Worm (Caenorhabditis elegans) whole organism, L2 larva: Measurements from ENCODE around the gene nhr-202.

ENCODE experiments used
- C34F6.9 ChIP-seq: fragments of 150-350 bp; optimal IDR thresholded peaks from 2 replicates; lab custom pipeline; 2014; ENCODE audit warnings: missing biosample characterization, missing genetic modification characterization
- F13H6.1 ChIP-seq: sonication (generic microtip); optimal IDR thresholded peaks from 2 replicates; lab custom pipeline; 2016; ENCODE audit warnings: missing genetic modification characterization, missing compliant biosample characterization
- R02D3.7 ChIP-seq: fragments of 150-350 bp; optimal IDR thresholded peaks from 2 replicates; lab custom pipeline; 2014; ENCODE audit warnings: missing biosample characterization, missing genetic modification characterization
- ZK546.5 ChIP-seq: sonication (generic microtip); optimal IDR thresholded peaks from 2 replicates; lab custom pipeline; 2017; ENCODE audit warnings: missing biosample characterization, missing genetic modification characterization
- ama-1 ChIP-seq: fragments of 150-350 bp; optimal IDR thresholded peaks from 2 replicates; lab custom pipeline; 2018; ENCODE audit warnings: inconsistent platforms
- ceh-82 ChIP-seq: fragments of 150-350 bp; optimal IDR thresholded peaks from 2 replicates; lab custom pipeline; 2014; ENCODE audit warnings: missing biosample characterization, missing genetic modification characterization
- dmd-4 ChIP-seq: sonication (generic microtip); optimal IDR thresholded peaks from 2 replicates; lab custom pipeline; 2017; ENCODE audit warnings: missing biosample characterization, missing genetic modification characterization
- egl-27 ChIP-seq: sonication (generic microtip); optimal IDR thresholded peaks from 3 replicates; lab custom pipeline; 2017; ENCODE audit warnings: missing biosample characterization, missing genetic modification reagents, missing genetic modification characterization
- elt-1 ChIP-seq: fragments of 150-350 bp; optimal IDR thresholded peaks from 2 replicates; lab custom pipeline; 2014; ENCODE audit warnings: missing biosample characterization, missing genetic modification characterization
- elt-3 ChIP-seq: sonication (generic microtip); optimal IDR thresholded peaks from 2 replicates; lab custom pipeline; 2017; ENCODE audit warnings: missing biosample characterization, missing genetic modification characterization
- fos-1 ChIP-seq: fragments of 150-350 bp; optimal IDR thresholded peaks from 2 replicates; lab custom pipeline; 2014; ENCODE audit warnings: missing biosample characterization, missing genetic modification characterization
- gmeb-1 ChIP-seq: fragments of 150-350 bp; optimal IDR thresholded peaks from 2 replicates; lab custom pipeline; 2014; ENCODE audit warnings: missing biosample characterization, missing genetic modification characterization
- lin-39 ChIP-seq: fragments of 150-350 bp; optimal IDR thresholded peaks from 2 replicates; lab custom pipeline; 2014; ENCODE audit warnings: missing biosample characterization, missing genetic modification reagents, missing genetic modification characterization
- lsy-2 ChIP-seq, 2 experiments: fragments of 150-350 bp in 1 of 2; sonication (generic microtip) in 1 of 2; optimal IDR thresholded peaks; 2 replicates each; lab custom pipeline; 2014 to 2017; ENCODE audit warnings: missing biosample characterization in 2 of 2, missing genetic modification characterization in 2 of 2
- mab-5 ChIP-seq: fragments of 150-350 bp; optimal IDR thresholded peaks from 2 replicates; lab custom pipeline; 2014; ENCODE audit warnings: missing biosample characterization, missing genetic modification characterization
- mbf-1 ChIP-seq: sonication (generic microtip); optimal IDR thresholded peaks from 2 replicates; lab custom pipeline; 2017; ENCODE audit warnings: missing biosample characterization, missing genetic modification characterization
- nhr-10 ChIP-seq: sonication (generic microtip); optimal IDR thresholded peaks from 2 replicates; lab custom pipeline; 2017; ENCODE audit warnings: missing biosample characterization, missing genetic modification characterization
- nhr-11 ChIP-seq: fragments of 150-350 bp; optimal IDR thresholded peaks from 2 replicates; lab custom pipeline; 2014; ENCODE audit warnings: missing biosample characterization, missing genetic modification characterization
- nhr-12 ChIP-seq: fragments of 150-350 bp; optimal IDR thresholded peaks from 2 replicates; lab custom pipeline; 2014; ENCODE audit warnings: missing biosample characterization, missing genetic modification characterization
- nhr-129 ChIP-seq: fragments of 150-350 bp; optimal IDR thresholded peaks from 2 replicates; lab custom pipeline; 2014; ENCODE audit warnings: missing biosample characterization, missing genetic modification characterization
- nhr-21 ChIP-seq: fragments of 150-350 bp; optimal IDR thresholded peaks from 2 replicates; lab custom pipeline; 2014; ENCODE audit warnings: missing biosample characterization, missing genetic modification characterization
- nhr-237 ChIP-seq: fragments of 150-350 bp; optimal IDR thresholded peaks from 2 replicates; lab custom pipeline; 2014; ENCODE audit warnings: missing biosample characterization, missing genetic modification characterization
- nhr-25 ChIP-seq: fragments of 150-350 bp; sonication (generic microtip); optimal IDR thresholded peaks from 3 replicates; lab custom pipeline; 2014; ENCODE audit warnings: missing biosample characterization, missing genetic modification characterization
- nhr-77 ChIP-seq: fragments of 150-350 bp; optimal IDR thresholded peaks from 2 replicates; lab custom pipeline; 2014; ENCODE audit warnings: missing biosample characterization, missing genetic modification characterization
- skn-1 ChIP-seq: sonication (generic microtip); optimal IDR thresholded peaks from 2 replicates; lab custom pipeline; 2017; ENCODE audit warnings: missing biosample characterization, missing genetic modification characterization
- sma-3 ChIP-seq: sonication (generic microtip); optimal IDR thresholded peaks from 2 replicates; lab custom pipeline; 2016; ENCODE audit warnings: missing genetic modification reagents, missing genetic modification characterization, missing compliant biosample characterization
- sma-9 ChIP-seq, 2 experiments: fragments of 150-350 bp in 1 of 2; sonication (generic microtip) in 1 of 2; optimal IDR thresholded peaks; 2 replicates each; lab custom pipeline; 2014 to 2016; ENCODE audit warnings: missing genetic modification characterization in 2 of 2, mild to moderate bottlenecking in 1 of 2, missing biosample characterization in 1 of 2, missing compliant biosample characterization in 1 of 2, missing genetic modification reagents in 1 of 2, moderate library complexity in 1 of 2
- unc-39 ChIP-seq: fragments of 150-350 bp; optimal IDR thresholded peaks from 2 replicates; lab custom pipeline; 2014; ENCODE audit warnings: missing biosample characterization, missing genetic modification characterization
- unc-55 ChIP-seq: fragments of 150-350 bp; sonication (generic microtip); optimal IDR thresholded peaks from 3 replicates; lab custom pipeline; 2014; ENCODE audit warnings: missing biosample characterization, missing genetic modification reagents, missing genetic modification characterization
- zag-1 ChIP-seq: fragments of 150-350 bp; optimal IDR thresholded peaks from 2 replicates; lab custom pipeline; 2014; ENCODE audit warnings: missing biosample characterization, missing genetic modification characterization

Gene nhr-202

ce11 chrV:479046-479445 is 16.7 kb downstream of the nhr-202 start:
- TF ChIP-seq nhr-77 (tag; lab: Kevin White, UChicago) (no peak), ama-1 (lab: Kevin White, UChicago) (no peak), C34F6.9 (tag; lab: Kevin White, UChicago) (no peak), nhr-11 (no peak), R02D3.7 (tag; lab: Kevin White, UChicago) (no peak), nhr-10 (tag; lab: Kevin White, UChicago) (no peak), elt-3 (tag; lab: Kevin White, UChicago) (no peak), nhr-12 (tag; lab: Kevin White, UChicago) (no peak), zag-1 (tag; lab: Kevin White, UChicago) (no peak), F13H6.1 (tag; lab: Kevin White, UChicago) (no peak), dmd-4 (no peak), nhr-25 (tag; lab: Kevin White, UChicago) (no peak), lsy-2 (tag; optimal IDR thresholded peaks at IDR 0.05; lab: Kevin White, UChicago) (no peak), nhr-129 (tag; lab: Kevin White, UChicago) (no peak), ZK546.5 (tag; lab: Kevin White, UChicago) (no peak)
- TF ChIP-seq, all 48 proteins: peak for 0

ce11 chrV:482860-483259 is 20.5 kb downstream of the nhr-202 start:
- TF ChIP-seq nhr-21 (tag; lab: Kevin White, UChicago) (no peak), egl-27 (no peak), mab-5 (tag; lab: Kevin White, UChicago) (no peak), nhr-129 (tag; lab: Kevin White, UChicago) (no peak), ceh-82 (tag; lab: Kevin White, UChicago) (no peak), nhr-11 (no peak), elt-1 (tag; lab: Kevin White, UChicago) (no peak)

DNA sequence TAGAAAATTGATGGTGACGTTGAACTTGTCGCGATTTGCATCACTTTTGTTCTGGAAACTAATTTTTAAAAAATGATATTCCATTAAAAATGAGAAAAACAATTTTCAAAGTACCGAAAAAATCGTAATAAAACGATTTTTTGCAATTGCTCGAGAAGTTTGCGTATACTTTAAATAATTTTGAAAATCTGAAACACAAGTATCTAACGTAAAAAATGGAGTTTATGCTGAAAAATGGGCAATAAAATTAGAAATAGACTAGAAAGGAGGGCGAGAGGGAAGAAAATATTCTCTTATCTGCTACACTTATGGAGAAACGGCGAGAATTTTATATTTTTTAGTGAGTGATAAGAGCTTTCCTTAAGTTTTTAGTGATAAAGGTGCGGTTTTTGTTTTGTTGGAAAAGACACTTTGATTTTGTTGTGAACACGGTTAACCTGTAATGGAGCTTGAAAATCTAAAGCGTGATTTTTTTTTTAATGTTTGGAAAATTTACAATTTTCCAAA is 21.0 kb downstream of the nhr-202 start, which contains the start of gene nhr-130:
Gene nhr-130, minus strand, starts transcription at position 51 of the 507 bp plus-strand sequence.
- TF ChIP-seq fos-1 (peak; percentile 62), egl-27 (no peak), gmeb-1 (tag; lab: Kevin White, UChicago) (peak; percentile 23), sma-9 (GFP tag; optimal IDR thresholded peaks at IDR 0.05; lab: Kevin White, UChicago) (peak; percentile 35), sma-9 (tag; optimal IDR thresholded peaks at IDR 0.05; lab: Kevin White, UChicago) (no peak)

DNA sequence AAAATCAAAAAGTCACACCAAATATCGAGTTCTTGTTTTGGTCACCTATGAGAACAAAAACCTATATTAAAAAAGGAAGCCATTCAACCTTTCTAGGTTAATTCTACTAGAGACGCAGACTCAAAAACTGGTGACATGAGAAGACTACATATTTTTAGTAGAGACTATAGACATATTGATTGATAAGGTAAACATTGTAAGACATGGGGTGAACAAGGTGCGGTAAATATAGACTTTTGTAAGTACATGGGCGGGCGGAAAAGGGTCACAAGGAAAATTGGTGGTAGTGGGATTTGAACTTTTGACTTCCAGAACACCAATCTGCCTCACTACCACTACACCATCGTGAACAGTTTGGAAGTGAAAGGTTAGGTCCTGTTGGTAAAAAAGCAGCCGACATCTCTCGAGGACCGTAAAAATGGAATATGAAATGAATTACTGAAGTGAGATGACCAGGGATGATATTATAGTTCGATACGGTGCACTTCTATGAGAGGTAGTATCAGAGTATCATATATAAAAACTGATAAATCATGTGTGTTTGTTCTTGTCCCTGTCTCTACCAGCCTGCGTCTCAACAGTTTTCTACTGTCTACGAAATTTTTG is 22.0 kb downstream of the nhr-202 start, which contains the start of gene nhr-212:
Gene nhr-212, plus strand, starts transcription at position 573 of the 606 bp plus-strand sequence.
- TF ChIP-seq sma-3 (GFP tag; lab: Kevin White, UChicago) (peak; percentile 29), sma-9 (GFP tag; optimal IDR thresholded peaks at IDR 0.05; lab: Kevin White, UChicago) (peak; percentile 60), sma-9 (tag; optimal IDR thresholded peaks at IDR 0.05; lab: Kevin White, UChicago) (no peak), ceh-82 (tag; lab: Kevin White, UChicago) (no peak), F13H6.1 (tag; lab: Kevin White, UChicago) (peak; percentile 20)

DNA sequence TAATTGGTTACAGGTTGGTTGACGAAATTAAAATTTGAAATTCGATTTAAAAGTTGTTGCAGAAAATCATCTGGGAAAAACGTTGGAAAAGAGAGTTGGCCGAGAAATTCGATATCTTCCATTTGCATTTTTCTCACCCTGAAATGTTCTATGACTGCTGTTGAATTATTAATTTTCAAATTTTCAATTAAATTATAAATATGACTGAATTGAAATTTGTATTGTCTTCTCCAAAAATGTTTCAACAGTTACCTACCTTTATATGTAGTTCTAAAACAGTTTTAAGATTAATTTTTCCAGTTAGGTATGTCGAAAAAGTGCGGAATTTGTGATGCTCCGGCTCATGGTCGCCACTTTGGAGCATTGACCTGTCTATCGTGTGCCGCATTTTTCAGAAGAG is 24.3 kb downstream of the nhr-202 start, which contains the start of gene nhr-211:
Gene nhr-211, plus strand, starts transcription at position 301 of the 400 bp plus-strand sequence.
- TF ChIP-seq lin-39: no peak
- TF ChIP-seq skn-1 (tag; lab: Kevin White, UChicago): no peak
- no peak for TF ChIP-seq nhr-10 (tag; lab: Kevin White, UChicago)
- TF ChIP-seq mbf-1: no peak
- no peak for TF ChIP-seq unc-39 (tag; lab: Kevin White, UChicago)

DNA sequence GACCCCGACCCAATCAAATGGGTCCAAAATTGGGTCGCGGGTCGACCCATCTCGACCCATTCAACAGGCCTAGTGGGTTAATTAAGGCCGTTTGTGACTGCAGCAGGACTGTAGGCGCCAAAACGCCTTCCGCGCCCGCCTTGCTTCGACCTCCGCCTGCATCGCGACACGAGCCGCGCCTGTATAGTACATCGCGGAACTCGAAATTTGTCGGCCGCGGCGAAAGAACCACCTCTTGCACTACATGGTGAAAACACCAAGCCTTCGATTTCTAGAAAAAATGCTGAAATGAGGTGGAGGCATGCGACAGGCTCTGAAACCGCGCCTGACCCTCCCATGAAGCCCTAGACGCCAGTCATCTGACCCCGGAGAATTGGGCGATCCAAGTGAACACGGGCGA is 25.6 kb downstream of the nhr-202 start:
- no peak for TF ChIP-seq nhr-237 (tag; lab: Kevin White, UChicago)
- no peak for TF ChIP-seq unc-55 (GFP tag; lab: Kevin White, UChicago)
- TF ChIP-seq sma-9 (GFP tag; optimal IDR thresholded peaks at IDR 0.05; lab: Kevin White, UChicago): no peak
- no peak for TF ChIP-seq sma-9 (tag; optimal IDR thresholded peaks at IDR 0.05; lab: Kevin White, UChicago)
- no peak for TF ChIP-seq ama-1 (lab: Kevin White, UChicago)
